Worm (Caenorhabditis elegans): ENCODE results near the gene drn-1.

Gene drn-1

DNA sequence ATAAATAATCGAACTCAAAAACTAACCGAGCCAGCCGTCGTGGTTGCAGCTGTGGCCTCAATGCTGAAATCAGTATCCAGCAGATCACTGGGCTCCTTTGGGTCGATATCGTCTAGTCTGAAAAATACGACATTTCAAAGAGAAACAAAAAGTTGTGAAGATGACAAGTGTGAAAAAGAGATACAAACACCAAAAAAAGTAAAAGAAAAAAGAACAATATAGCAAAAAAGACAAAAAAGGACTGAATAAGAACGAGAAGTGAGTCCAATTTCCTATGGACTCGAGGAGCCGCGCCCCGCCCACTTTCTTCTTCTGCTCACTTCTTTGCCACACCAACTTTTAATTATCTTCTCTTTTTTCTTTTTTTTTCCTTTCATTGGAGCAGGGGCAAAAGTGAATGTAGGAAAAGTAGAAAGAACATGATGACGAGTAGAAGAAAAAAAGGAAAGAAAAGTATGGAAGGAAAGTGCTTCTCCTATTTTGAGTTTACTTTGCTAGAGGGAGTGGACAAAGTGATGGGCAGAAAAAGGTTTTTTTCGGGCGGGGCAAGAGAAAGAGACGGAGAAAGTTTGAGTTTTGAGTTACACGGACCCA is at the start of gene drn-1:
Gene drn-1 (minus strand): TSS at position 117 of the 594 bp plus-strand sequence.
- TF ChIP-seq hmg-11 (tag; optimal IDR thresholded peaks at IDR 0.05): peak; percentile 23
- TF ChIP-seq nhr-11 (tag; optimal IDR thresholded peaks at IDR 0.05): no peak
- TF ChIP-seq pha-4 (tag; optimal IDR thresholded peaks at IDR 0.05): no peak
- no peak for TF ChIP-seq pqm-1 (tag; optimal IDR thresholded peaks at IDR 0.05)
- TF ChIP-seq fkh-10 (GFP tag; optimal IDR thresholded peaks at IDR 0.05): peak; percentile 71
- no peak for TF ChIP-seq jun-1 (tag; optimal IDR thresholded peaks at IDR 0.05)
- TF ChIP-seq ceh-16 (tag; optimal IDR thresholded peaks at IDR 0.05): no peak
- TF ChIP-seq snpc-4 (tag; optimal IDR thresholded peaks at IDR 0.05): no peak
- TF ChIP-seq zag-1 (tag; optimal IDR thresholded peaks at IDR 0.05): no peak
- TF ChIP-seq tbx-2 (tag; optimal IDR thresholded peaks at IDR 0.05): no peak
- no peak for TF ChIP-seq fkh-2 (tag; optimal IDR thresholded peaks at IDR 0.05)
- TF ChIP-seq nfya-1 (tag; optimal IDR thresholded peaks at IDR 0.05; ENCODE audit: insufficient read depth): peak; percentile 43
- no peak for TF ChIP-seq ceh-28 (tag; optimal IDR thresholded peaks at IDR 0.05)
- TF ChIP-seq elt-2 (tag; optimal IDR thresholded peaks at IDR 0.05): no peak
- no peak for TF ChIP-seq sea-2 (GFP tag; optimal IDR thresholded peaks at IDR 0.05)
- TF ChIP-seq ama-1 (optimal IDR thresholded peaks at IDR 0.05): no peak
- TF ChIP-seq nhr-237 (tag; optimal IDR thresholded peaks at IDR 0.05): no peak
- TF ChIP-seq lsy-12 (tag; optimal IDR thresholded peaks at IDR 0.05): no peak
- no peak for TF ChIP-seq nhr-76 (tag; optimal IDR thresholded peaks at IDR 0.05)
- TF ChIP-seq lin-39 (tag; optimal IDR thresholded peaks at IDR 0.05): no peak
- TF ChIP-seq nhr-23 (tag; optimal IDR thresholded peaks at IDR 0.05): no peak
- TF ChIP-seq elt-3 (tag; optimal IDR thresholded peaks at IDR 0.05): no peak
- TF ChIP-seq mdl-1 (tag; optimal IDR thresholded peaks at IDR 0.05): no peak
- no peak for TF ChIP-seq egl-5 (tag; optimal IDR thresholded peaks at IDR 0.05)
- no peak for TF ChIP-seq unc-39 (tag; optimal IDR thresholded peaks at IDR 0.05)
- no peak for TF ChIP-seq eor-1 (tag; optimal IDR thresholded peaks at IDR 0.05)
- TF ChIP-seq elt-1 (tag; optimal IDR thresholded peaks at IDR 0.05): no peak

DNA sequence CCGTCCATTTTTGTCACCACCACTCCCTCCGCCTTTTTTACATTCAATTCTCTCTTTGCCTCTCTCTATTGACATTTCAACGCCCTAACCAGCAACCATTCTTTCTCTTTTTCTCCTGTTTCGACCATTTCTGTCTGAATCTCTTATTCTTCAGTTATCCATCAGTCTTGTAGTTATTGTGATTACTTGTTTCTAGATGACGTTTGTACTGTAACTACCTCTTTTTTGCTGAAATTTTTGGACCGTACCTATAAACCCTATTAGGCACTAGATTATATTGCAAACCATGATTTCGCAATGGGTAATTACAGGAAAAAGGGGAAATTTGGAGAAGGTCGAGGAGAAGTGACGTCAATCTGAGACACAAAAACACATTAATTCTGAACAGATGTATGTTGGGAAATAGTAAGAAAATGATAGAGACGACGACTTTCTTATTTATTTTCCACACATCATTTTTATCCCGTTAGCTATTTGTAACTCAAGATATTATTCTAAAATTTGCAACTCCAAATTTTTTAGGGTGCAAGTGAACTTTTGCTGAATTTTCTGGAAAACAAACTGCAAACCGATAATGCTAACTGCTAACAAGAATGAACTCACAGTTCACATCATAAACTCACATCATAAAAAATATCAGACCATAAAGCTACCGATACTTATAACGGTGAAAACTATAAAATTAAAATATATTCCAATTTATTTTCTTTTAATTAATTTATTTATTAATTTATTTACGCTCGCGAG is 48.7 kb upstream of the drn-1 start:
- no peak for TF ChIP-seq ZK546.5 (tag; optimal IDR thresholded peaks at IDR 0.05)
- TF ChIP-seq elt-2 (tag; optimal IDR thresholded peaks at IDR 0.05): peak; percentile 59
- no peak for TF ChIP-seq egl-27 (tag; optimal IDR thresholded peaks at IDR 0.05)
- peak; percentile 65 for TF ChIP-seq pqm-1 (tag; optimal IDR thresholded peaks at IDR 0.05)
- no peak for TF ChIP-seq fos-1 (tag; optimal IDR thresholded peaks at IDR 0.05)
- TF ChIP-seq lsy-12 (tag; optimal IDR thresholded peaks at IDR 0.05): no peak
- TF ChIP-seq nhr-76 (tag; optimal IDR thresholded peaks at IDR 0.05): no peak
- TF ChIP-seq nhr-12 (tag; optimal IDR thresholded peaks at IDR 0.05): no peak
- TF ChIP-seq hmg-11 (tag; optimal IDR thresholded peaks at IDR 0.05): peak; percentile 9
- TF ChIP-seq zag-1 (tag; optimal IDR thresholded peaks at IDR 0.05): no peak
- TF ChIP-seq ceh-82 (tag; optimal IDR thresholded peaks at IDR 0.05): no peak
- no peak for TF ChIP-seq ztf-4 (tag; optimal IDR thresholded peaks at IDR 0.05)
- TF ChIP-seq snpc-4 (tag; optimal IDR thresholded peaks at IDR 0.05): no peak
- peak; percentile 45 for TF ChIP-seq ceh-28 (tag; optimal IDR thresholded peaks at IDR 0.05)
- TF ChIP-seq nhr-23 (tag; optimal IDR thresholded peaks at IDR 0.05): peak; percentile 36
- TF ChIP-seq lin-39 (tag; optimal IDR thresholded peaks at IDR 0.05): no peak
- TF ChIP-seq skn-1 (tag; optimal IDR thresholded peaks at IDR 0.05): no peak
- no peak for TF ChIP-seq mdl-1 (tag; optimal IDR thresholded peaks at IDR 0.05)
- peak; percentile 57 for TF ChIP-seq nhr-25 (tag; optimal IDR thresholded peaks at IDR 0.05)
- no peak for TF ChIP-seq mml-1 (tag; optimal IDR thresholded peaks at IDR 0.05)
- no peak for TF ChIP-seq nhr-43 (tag; optimal IDR thresholded peaks at IDR 0.05; ENCODE audit: poor library complexity, severe bottlenecking)
- TF ChIP-seq nhr-28 (tag; optimal IDR thresholded peaks at IDR 0.05): no peak
- no peak for TF ChIP-seq nfya-1 (tag; optimal IDR thresholded peaks at IDR 0.05; ENCODE audit: insufficient read depth)
- peak; percentile 2 for TF ChIP-seq egl-5 (tag; optimal IDR thresholded peaks at IDR 0.05)
- TF ChIP-seq ceh-16 (tag; optimal IDR thresholded peaks at IDR 0.05): no peak
- TF ChIP-seq elt-3 (tag; optimal IDR thresholded peaks at IDR 0.05): no peak
- TF ChIP-seq ceh-9 (tag; optimal IDR thresholded peaks at IDR 0.05): no peak
- peak; percentile 66 for TF ChIP-seq nhr-77 (tag; optimal IDR thresholded peaks at IDR 0.05)
- TF ChIP-seq unc-39 (tag; optimal IDR thresholded peaks at IDR 0.05): no peak
- no peak for TF ChIP-seq sea-2 (GFP tag; optimal IDR thresholded peaks at IDR 0.05)
- TF ChIP-seq elt-1 (tag; optimal IDR thresholded peaks at IDR 0.05): no peak
- TF ChIP-seq pha-4 (tag; optimal IDR thresholded peaks at IDR 0.05): peak; percentile 99
- TF ChIP-seq fkh-2 (tag; optimal IDR thresholded peaks at IDR 0.05): no peak
- TF ChIP-seq unc-62 (GFP tag; optimal IDR thresholded peaks at IDR 0.05): no peak
- no peak for TF ChIP-seq nhr-67 (tag; optimal IDR thresholded peaks at IDR 0.05)
- no peak for TF ChIP-seq nhr-237 (tag; optimal IDR thresholded peaks at IDR 0.05)
- no peak for TF ChIP-seq ama-1 (optimal IDR thresholded peaks at IDR 0.05)
- TF ChIP-seq eor-1 (tag; optimal IDR thresholded peaks at IDR 0.05): no peak
